Fruit fly (Drosophila melanogaster) whole organism, embryonic: ENCODE data around the gene dpr20.

Experiments
- CG10274 ChIP-seq: fragments of 200-800 bp; sonication (Bioruptor generic); optimal IDR thresholded peaks from 3 replicates; lab custom pipeline; 2017; ENCODE audit warnings: missing biosample characterization, mild to moderate bottlenecking, missing genetic modification characterization
- CG10321 ChIP-seq: fragments of 200-800 bp; sonication (Bioruptor generic); IDR thresholded peaks from 2 replicates; pipeline ENCODE4 v1.3.6; 2022; ENCODE audit warnings: missing biosample characterization, missing genetic modification characterization
- CG10543 ChIP-seq: fragments of 200-800 bp; sonication (Bioruptor generic); optimal IDR thresholded peaks from 3 replicates; lab custom pipeline; 2017; ENCODE audit warnings: missing biosample characterization, mild to moderate bottlenecking, missing genetic modification characterization, moderate library complexity
- CG10959 ChIP-seq: fragments of 200-800 bp; sonication (Bioruptor generic); IDR thresholded peaks from 2 replicates; pipeline ENCODE4 v1.3.6; 2022; ENCODE audit warnings: missing biosample characterization, missing genetic modification characterization
- CG11085 ChIP-seq: fragments of 200-800 bp; sonication (Bioruptor generic); IDR thresholded peaks from 2 replicates; pipeline ENCODE4 v1.3.6; 2022; ENCODE audit warnings: missing biosample characterization, missing genetic modification characterization
- CG12299 ChIP-seq: fragments of 200-800 bp; sonication (Bioruptor generic); optimal IDR thresholded peaks from 2 replicates; lab custom pipeline; 2018; ENCODE audit warnings: missing biosample characterization, mild to moderate bottlenecking, missing genetic modification characterization
- CG12391 ChIP-seq: fragments of 200-800 bp; sonication (Bioruptor generic); optimal IDR thresholded peaks from 3 replicates; lab custom pipeline; 2018; ENCODE audit warnings: missing biosample characterization, mild to moderate bottlenecking, missing genetic modification characterization, moderate library complexity
- CG14014 ChIP-seq: fragments of 200-800 bp; sonication (Bioruptor generic); IDR thresholded peaks from 2 replicates; pipeline ENCODE4 v1.3.6; 2022; ENCODE audit warnings: missing biosample characterization, missing genetic modification characterization
- CG14667 ChIP-seq: fragments of 200-800 bp; sonication (Bioruptor generic); IDR thresholded peaks from 2 replicates; pipeline ENCODE4 v1.3.6; 2022; ENCODE audit warnings: missing biosample characterization, missing genetic modification characterization
- CG17359 ChIP-seq: fragments of 200-800 bp; sonication (Bioruptor generic); optimal IDR thresholded peaks from 3 replicates; lab custom pipeline; 2018; ENCODE audit warnings: missing biosample characterization, mild to moderate bottlenecking, missing genetic modification characterization, moderate library complexity
- CG17912 ChIP-seq: fragments of 200-800 bp; sonication (Bioruptor generic); optimal IDR thresholded peaks from 2 replicates; lab custom pipeline; 2018; ENCODE audit warnings: missing biosample characterization, mild to moderate bottlenecking, missing genetic modification characterization
- CG1792 ChIP-seq: fragments of 200-800 bp; sonication (Bioruptor generic); optimal IDR thresholded peaks from 2 replicates; lab custom pipeline; 2016; ENCODE audit warnings: missing biosample characterization, missing genetic modification characterization
- CG18599 ChIP-seq: fragments of 200-800 bp; sonication (Bioruptor generic); optimal IDR thresholded peaks from 3 replicates; lab custom pipeline; 2017; ENCODE audit warnings: missing biosample characterization, missing genetic modification characterization, mild to moderate bottlenecking, moderate library complexity, missing genetic modification reagents
- CG31224 ChIP-seq: fragments of 200-800 bp; sonication (Bioruptor generic); IDR thresholded peaks from 2 replicates; pipeline ENCODE4 v1.3.6; 2022; ENCODE audit warnings: missing biosample characterization, missing genetic modification characterization
- CG4360 ChIP-seq: fragments of 200-800 bp; sonication (Bioruptor generic); IDR thresholded peaks from 2 replicates; pipeline ENCODE4 v1.3.6; 2022; ENCODE audit warnings: missing biosample characterization, missing genetic modification characterization
- CG6854 ChIP-seq: fragments of 200-800 bp; sonication (Bioruptor generic); optimal IDR thresholded peaks from 3 replicates; lab custom pipeline; 2017; ENCODE audit warnings: missing biosample characterization, mild to moderate bottlenecking, missing genetic modification characterization
- CG7271 ChIP-seq: fragments of 200-800 bp; sonication (Bioruptor generic); optimal IDR thresholded peaks from 2 replicates; lab custom pipeline; 2018; ENCODE audit warnings: missing biosample characterization, mild to moderate bottlenecking, missing genetic modification characterization, moderate library complexity
- CG7556 ChIP-seq: fragments of 200-800 bp; sonication (Bioruptor generic); optimal IDR thresholded peaks from 2 replicates; lab custom pipeline; 2017; ENCODE audit warnings: missing biosample characterization, mild to moderate bottlenecking, missing genetic modification characterization
- CG7786 ChIP-seq: fragments of 200-800 bp; sonication (Bioruptor generic); optimal IDR thresholded peaks from 2 replicates; lab custom pipeline; 2016; ENCODE audit warnings: missing biosample characterization, missing genetic modification characterization
- CG7987 ChIP-seq: fragments of 200-800 bp; sonication (Bioruptor generic); optimal IDR thresholded peaks from 2 replicates; lab custom pipeline; 2018; ENCODE audit warnings: missing biosample characterization, mild to moderate bottlenecking, missing genetic modification characterization, moderate library complexity
- CoRest ChIP-seq: fragments of 200-800 bp; sonication (Bioruptor generic); optimal IDR thresholded peaks from 3 replicates; lab custom pipeline; 2018; ENCODE audit warnings: missing biosample characterization, mild to moderate bottlenecking, missing genetic modification characterization, moderate library complexity
- Dip3 ChIP-seq: fragments of 200-800 bp; sonication (Bioruptor generic); optimal IDR thresholded peaks from 3 replicates; lab custom pipeline; 2016; ENCODE audit warnings: missing biosample characterization, missing genetic modification characterization
- Doc3 ChIP-seq: fragments of 200-800 bp; sonication (Bioruptor generic); IDR thresholded peaks from 3 replicates; pipeline ENCODE4 v1.3.6; 2022; ENCODE audit warnings: missing biosample characterization, missing genetic modification characterization; ENCODE audit not compliant: partially characterized antibody
- Dref ChIP-seq: fragments of 200-800 bp; sonication (Bioruptor generic); IDR thresholded peaks from 2 replicates; pipeline ENCODE4 v1.3.6; 2022; ENCODE audit warnings: missing biosample characterization, missing genetic modification characterization
- Elba2 ChIP-seq: fragments of 200-800 bp; sonication (Bioruptor generic); optimal IDR thresholded peaks from 3 replicates; lab custom pipeline; 2016; ENCODE audit warnings: missing biosample characterization, missing genetic modification characterization
- Ets65A ChIP-seq: fragments of 200-800 bp; sonication (Bioruptor generic); peaks from one replicate; lab custom pipeline; 2016; ENCODE audit warnings: missing biosample characterization, missing genetic modification characterization
- Lim3 ChIP-seq: fragments of 200-800 bp; sonication (Bioruptor generic); IDR thresholded peaks from 2 replicates; pipeline ENCODE4 v1.3.6; 2022; ENCODE audit warnings: missing biosample characterization, missing genetic modification characterization
- MBD-R2 ChIP-seq: fragments of 200-800 bp; sonication (Bioruptor generic); IDR thresholded peaks from 2 replicates; pipeline ENCODE4 v1.3.6; 2022; ENCODE audit warnings: missing biosample characterization, missing genetic modification characterization
- Ptx1 ChIP-seq: fragments of 200-800 bp; sonication (Bioruptor generic); IDR thresholded peaks from 2 replicates; pipeline ENCODE4 v1.3.6; 2022; ENCODE audit warnings: missing biosample characterization, missing genetic modification characterization
- Six4 ChIP-seq: fragments of 200-800 bp; sonication (Bioruptor generic); optimal IDR thresholded peaks from 2 replicates; lab custom pipeline; 2016; ENCODE audit warnings: missing biosample characterization, missing genetic modification characterization
- Spps ChIP-seq: fragments of 200-800 bp; sonication (Bioruptor generic); optimal IDR thresholded peaks from 2 replicates; lab custom pipeline; 2018; ENCODE audit warnings: missing biosample characterization, mild to moderate bottlenecking, missing genetic modification characterization
- Ssrp ChIP-seq: fragments of 200-800 bp; sonication (Bioruptor generic); optimal IDR thresholded peaks from 2 replicates; lab custom pipeline; 2018; ENCODE audit warnings: missing biosample characterization, mild to moderate bottlenecking, missing genetic modification characterization, moderate library complexity
- TFAM ChIP-seq: fragments of 200-800 bp; sonication (Bioruptor generic); optimal IDR thresholded peaks from 2 replicates; lab custom pipeline; 2017; ENCODE audit warnings: missing biosample characterization, missing genetic modification characterization, inconsistent platforms
- abd-A ChIP-seq: fragments of 200-800 bp; sonication (Bioruptor generic); optimal IDR thresholded peaks from 3 replicates; lab custom pipeline; 2019; ENCODE audit warnings: missing biosample characterization, mild to moderate bottlenecking, missing genetic modification characterization, moderate library complexity
- bcd ChIP-seq: fragments of 200-800 bp; sonication (Bioruptor generic); optimal IDR thresholded peaks from 2 replicates; lab custom pipeline; 2017; ENCODE audit warnings: missing biosample characterization, mild to moderate bottlenecking, missing genetic modification characterization
- bowl ChIP-seq: fragments of 200-800 bp; sonication (Bioruptor generic); IDR thresholded peaks from 2 replicates; pipeline ENCODE4 v1.3.6; 2022; ENCODE audit warnings: missing biosample characterization, missing genetic modification characterization
- fd102C ChIP-seq: fragments of 200-800 bp; sonication (Bioruptor generic); optimal IDR thresholded peaks from 2 replicates; lab custom pipeline; 2018; ENCODE audit warnings: missing biosample characterization, mild to moderate bottlenecking, missing genetic modification characterization, moderate library complexity
- her ChIP-seq: fragments of 200-800 bp; sonication (Bioruptor generic); optimal IDR thresholded peaks from 2 replicates; lab custom pipeline; 2016; ENCODE audit warnings: missing biosample characterization, missing genetic modification characterization
- jing ChIP-seq: fragments of 200-800 bp; sonication (Bioruptor generic); optimal IDR thresholded peaks from 2 replicates; lab custom pipeline; 2018; ENCODE audit warnings: missing biosample characterization, mild to moderate bottlenecking, missing genetic modification characterization
- lbe ChIP-seq: fragments of 200-800 bp; sonication (Bioruptor generic); optimal IDR thresholded peaks from 2 replicates; lab custom pipeline; 2016; ENCODE audit warnings: missing biosample characterization, mild to moderate bottlenecking, missing genetic modification characterization
- lmd ChIP-seq: fragments of 200-800 bp; sonication (Bioruptor generic); IDR thresholded peaks from 2 replicates; pipeline ENCODE4 v1.3.6; 2022; ENCODE audit warnings: missing biosample characterization, missing genetic modification characterization
- nerfin-1 ChIP-seq: fragments of 200-800 bp; sonication (Bioruptor generic); optimal IDR thresholded peaks from 3 replicates; lab custom pipeline; 2019; ENCODE audit warnings: missing biosample characterization, mild to moderate bottlenecking, missing genetic modification characterization, moderate library complexity
- oc ChIP-seq: fragments of 200-800 bp; sonication (Bioruptor generic); optimal IDR thresholded peaks from 2 replicates; lab custom pipeline; 2018; ENCODE audit warnings: missing biosample characterization, mild to moderate bottlenecking, missing genetic modification characterization, moderate library complexity
- seq ChIP-seq: fragments of 200-800 bp; sonication (Bioruptor generic); IDR thresholded peaks from 2 replicates; pipeline ENCODE4 v1.3.6; 2022; ENCODE audit warnings: missing biosample characterization, missing genetic modification characterization
- slou ChIP-seq: fragments of 200-800 bp; sonication (Bioruptor generic); optimal IDR thresholded peaks from 3 replicates; lab custom pipeline; 2016; ENCODE audit warnings: missing biosample characterization, missing genetic modification characterization
- so ChIP-seq: fragments of 200-800 bp; sonication (Bioruptor generic); IDR thresholded peaks from 3 replicates; pipeline ENCODE4 v1.3.6; 2022; ENCODE audit warnings: missing biosample characterization, missing genetic modification characterization
- sug ChIP-seq: fragments of 200-800 bp; optimal IDR thresholded peaks from 2 replicates; lab custom pipeline; 2019; ENCODE audit warnings: missing biosample characterization, mild to moderate bottlenecking, missing genetic modification characterization, moderate library complexity
- tll ChIP-seq, 2 experiments: fragments of 200-800 bp in 1 of 2; fragments of >200 bp in 1 of 2; sonication (Bioruptor generic) in 1 of 2; optimal IDR thresholded peaks; 2 replicates each; lab custom pipeline; 2017 to 2019; ENCODE audit warnings: missing biosample characterization in 2 of 2, missing genetic modification characterization in 2 of 2, mild to moderate bottlenecking in 1 of 2, moderate library complexity in 1 of 2
- tna ChIP-seq: fragments of 200-800 bp; sonication (Bioruptor generic); IDR thresholded peaks from 2 replicates; pipeline ENCODE4 v1.3.6; 2022; ENCODE audit warnings: missing biosample characterization, missing genetic modification characterization; ENCODE audit not compliant: partially characterized antibody
- tup ChIP-seq: fragments of 200-800 bp; sonication (Bioruptor generic); optimal IDR thresholded peaks from 2 replicates; lab custom pipeline; 2016; ENCODE audit warnings: missing biosample characterization, mild to moderate bottlenecking, missing genetic modification characterization, moderate library complexity
- tx ChIP-seq: fragments of 200-800 bp; sonication (Bioruptor generic); optimal IDR thresholded peaks from 2 replicates; lab custom pipeline; 2016; ENCODE audit warnings: missing biosample characterization, missing genetic modification characterization

The dpr20 gene

DNA sequence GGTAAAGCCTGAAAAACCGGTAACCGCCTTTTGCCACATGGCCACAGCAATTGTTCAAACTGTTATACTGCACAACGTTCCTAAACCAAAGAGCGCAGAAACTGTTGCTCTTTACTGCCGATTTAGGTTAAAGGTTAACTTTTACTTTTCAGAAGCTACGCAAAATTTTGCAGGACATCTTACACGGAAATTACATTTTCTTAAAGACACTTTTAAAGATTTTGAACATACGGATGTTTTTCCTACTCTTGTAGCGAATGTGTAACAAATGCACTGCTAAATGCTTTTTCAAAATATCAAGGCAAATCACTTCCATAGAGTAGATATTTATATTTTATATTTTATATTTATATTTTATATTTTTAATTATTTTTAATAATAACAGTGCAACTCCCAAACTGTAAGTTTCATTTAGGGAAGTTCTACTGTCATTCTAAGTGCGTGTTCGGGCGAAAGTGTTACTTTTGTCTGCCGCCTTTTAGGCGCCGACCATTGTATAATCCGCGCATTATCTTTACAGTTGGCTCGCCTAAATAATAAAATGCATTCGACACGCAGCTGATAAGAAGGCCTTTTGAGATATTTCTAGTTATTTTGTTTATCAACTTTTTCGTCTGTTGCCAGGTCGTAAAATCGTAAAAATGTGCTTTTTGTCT, 25.3 kb upstream of the dpr20 start (continued):
- no peak for TF ChIP-seq Lim3
- TF ChIP-seq CG10274: no peak
- no peak for TF ChIP-seq fd102C (GFP tag; lab: Kevin White, UChicago)
- TF ChIP-seq CG14014: no peak
- TF ChIP-seq nerfin-1: no peak
- no peak for TF ChIP-seq CG17912
- no peak for TF ChIP-seq tx (GFP tag; lab: Kevin White, UChicago)
- peak; percentile 71 for TF ChIP-seq CG18599 (GFP tag; lab: Kevin White, UChicago)
- TF ChIP-seq CG7987 (GFP tag; lab: Kevin White, UChicago): no peak
- no peak for TF ChIP-seq CG7271
- no peak for TF ChIP-seq MBD-R2 (GFP tag; lab: Robert Waterston, UW)
- TF ChIP-seq Dref (GFP tag; lab: Robert Waterston, UW): no peak
- TF ChIP-seq CG1792 (GFP tag; lab: Kevin White, UChicago): no peak
- no peak for TF ChIP-seq Dip3 (GFP tag; lab: Kevin White, UChicago)
- TF ChIP-seq oc (tag; lab: Kevin White, UChicago): no peak
- no peak for TF ChIP-seq Elba2
- no peak for TF ChIP-seq CG4360 (GFP tag; lab: Robert Waterston, UW)
- peak; percentile 16 for TF ChIP-seq CG6854
- TF ChIP-seq CG11085 (GFP tag; lab: Robert Waterston, UW): no peak
- TF ChIP-seq tll (GFP tag; optimal IDR thresholded peaks at IDR 0.05; lab: Kevin White, UChicago): no peak
- peak; percentile 39 for TF ChIP-seq CG17359
- TF ChIP-seq Ptx1 (GFP tag; lab: Robert Waterston, UW): peak; percentile 57
- TF ChIP-seq Ssrp (tag; lab: Kevin White, UChicago): no peak
- no peak for TF ChIP-seq Spps (tag; lab: Kevin White, UChicago)
- TF ChIP-seq CoRest (tag; lab: Kevin White, UChicago): no peak
- TF ChIP-seq bowl (GFP tag; lab: Robert Waterston, UW): no peak
- TF ChIP-seq CG10959 (GFP tag; lab: Robert Waterston, UW): no peak
- TF ChIP-seq tna (GFP tag; lab: Robert Waterston, UW): no peak
- no peak for TF ChIP-seq lbe (GFP tag; lab: Kevin White, UChicago)
- TF ChIP-seq sug (tag; lab: Kevin White, UChicago): no peak
- no peak for TF ChIP-seq so (GFP tag; lab: Robert Waterston, UW)
- no peak for TF ChIP-seq CG7786 (GFP tag; lab: Kevin White, UChicago)
- peak; percentile 20 for TF ChIP-seq bcd (GFP tag; lab: Kevin White, UChicago)
- TF ChIP-seq TFAM: no peak
- TF ChIP-seq CG7556 (GFP tag; lab: Kevin White, UChicago): peak; percentile 38
- TF ChIP-seq CG14667 (GFP tag; lab: Robert Waterston, UW): no peak
- no peak for TF ChIP-seq her (GFP tag; lab: Kevin White, UChicago)
- TF ChIP-seq CG12391 (tag; lab: Kevin White, UChicago): no peak
- no peak for TF ChIP-seq CG10543
- no peak for TF ChIP-seq tup (GFP tag; lab: Kevin White, UChicago)
- no peak for TF ChIP-seq slou (GFP tag; lab: Kevin White, UChicago)
- TF ChIP-seq Doc3 (GFP tag; lab: Robert Waterston, UW): no peak
- no peak for TF ChIP-seq Six4 (GFP tag; lab: Kevin White, UChicago)
- peak; percentile 3 for TF ChIP-seq CG12299
- TF ChIP-seq lmd (GFP tag; lab: Robert Waterston, UW): peak; percentile 32; the same call in 1 of the 2 replicates
- no peak for TF ChIP-seq CG31224 (GFP tag; lab: Robert Waterston, UW)
- no peak for TF ChIP-seq seq (GFP tag; lab: Robert Waterston, UW)
- TF ChIP-seq abd-A (tag; lab: Kevin White, UChicago): no peak
- TF ChIP-seq Ets65A (GFP tag; lab: Kevin White, UChicago): no peak
- TF ChIP-seq jing (GFP tag; lab: Kevin White, UChicago): no peak
- TF ChIP-seq CG10321 (GFP tag; lab: Robert Waterston, UW): no peak
